Worm (Caenorhabditis elegans) whole organism, L4 larva: ENCODE measurements around the gene C08F11.1.

ENCODE experiments used
- Y5F2A.4 ChIP-seq: fragments of 200-800 bp; sonication (Bioruptor generic); optimal IDR thresholded peaks from 2 replicates; lab custom pipeline; 2018; ENCODE audit warnings: mild to moderate bottlenecking, missing genetic modification characterization, missing compliant biosample characterization
- ZK546.5 ChIP-seq, 2 experiments: sonication (generic microtip); optimal IDR thresholded peaks; 2 replicates each; lab custom pipeline; 2017; ENCODE audit warnings: missing biosample characterization in 2 of 2, missing genetic modification characterization in 2 of 2
- arid-1 ChIP-seq: fragments of 200-800 bp; sonication (Bioruptor generic); conservative IDR thresholded peaks from 2 replicates; pipeline ENCODE4 v1.3.6; 2022; ENCODE audit warnings: missing genetic modification reagents, missing genetic modification characterization, missing compliant biosample characterization
- ceh-44 ChIP-seq: fragments of 200-800 bp; sonication (Bioruptor generic); IDR thresholded peaks from 2 replicates; pipeline ENCODE4 v1.3.6; 2022; ENCODE audit warnings: missing genetic modification reagents, missing genetic modification characterization, missing compliant biosample characterization
- ceh-82 ChIP-seq: sonication (generic microtip); optimal IDR thresholded peaks from 2 replicates; lab custom pipeline; 2017; ENCODE audit warnings: missing biosample characterization, missing genetic modification characterization
- dmd-9 ChIP-seq: fragments of 200-800 bp; sonication (Bioruptor generic); IDR thresholded peaks from 2 replicates; pipeline ENCODE4 v1.3.6; 2022; ENCODE audit warnings: missing genetic modification reagents, missing genetic modification characterization, missing compliant biosample characterization
- dve-1 ChIP-seq: sonication (generic microtip); optimal IDR thresholded peaks from 2 replicates; lab custom pipeline; 2017; ENCODE audit warnings: antibody characterized with exemption, mild to moderate bottlenecking, missing genetic modification characterization, missing compliant biosample characterization; ENCODE audit not compliant: insufficient read depth
- hmg-1.1 ChIP-seq: fragments of 200-800 bp; sonication (Bioruptor generic); IDR thresholded peaks from 2 replicates; pipeline ENCODE4 v1.3.6; 2022; ENCODE audit warnings: missing genetic modification reagents, missing genetic modification characterization, missing compliant biosample characterization
- jun-1 ChIP-seq: fragments of 150-350 bp; optimal IDR thresholded peaks from 2 replicates; lab custom pipeline; 2014; ENCODE audit warnings: missing biosample characterization, missing genetic modification reagents, missing genetic modification characterization
- lin-15B ChIP-seq: fragments of 150-350 bp; sonication (generic microtip); optimal IDR thresholded peaks from 3 replicates; lab custom pipeline; 2014; ENCODE audit warnings: missing biosample characterization, missing genetic modification characterization
- pha-4 ChIP-seq, 2 experiments: fragments of 150-350 bp in 1 of 2; fragments of 200-800 bp in 1 of 2; sonication (Bioruptor generic) in 1 of 2; IDR thresholded peaks in 1 of 2; optimal IDR thresholded peaks in 1 of 2; 2 replicates each; pipeline versions ENCODE4 v1.3.6 to Lab custom; 2014 to 2022; ENCODE audit warnings: missing genetic modification characterization in 2 of 2, missing genetic modification reagents in 2 of 2, missing biosample characterization in 1 of 2, missing compliant biosample characterization in 1 of 2
- snpc-1.2 ChIP-seq: fragments of 200-800 bp; sonication (Bioruptor generic); IDR thresholded peaks from 2 replicates; pipeline ENCODE4 v1.3.6; 2022; ENCODE audit warnings: missing genetic modification reagents, missing genetic modification characterization, missing compliant biosample characterization
- unc-130 ChIP-seq: sonication (generic microtip); optimal IDR thresholded peaks from 2 replicates; lab custom pipeline; 2016; ENCODE audit warnings: missing genetic modification reagents, missing genetic modification characterization, missing compliant biosample characterization
- unc-62 ChIP-seq, 3 experiments: fragments of 150-350 bp in 1 of 3; sonication (generic microtip); optimal IDR thresholded peaks in 2 of 3; peaks in 1 of 3; 1 replicate in 1 of 3; 2 replicates in 2 of 3; lab custom pipeline; 2014 to 2017; ENCODE audit warnings: missing biosample characterization in 3 of 3, missing genetic modification characterization in 3 of 3, missing genetic modification reagents in 3 of 3, missing genotype in 1 of 3

C08F11.1 gene

DNA sequence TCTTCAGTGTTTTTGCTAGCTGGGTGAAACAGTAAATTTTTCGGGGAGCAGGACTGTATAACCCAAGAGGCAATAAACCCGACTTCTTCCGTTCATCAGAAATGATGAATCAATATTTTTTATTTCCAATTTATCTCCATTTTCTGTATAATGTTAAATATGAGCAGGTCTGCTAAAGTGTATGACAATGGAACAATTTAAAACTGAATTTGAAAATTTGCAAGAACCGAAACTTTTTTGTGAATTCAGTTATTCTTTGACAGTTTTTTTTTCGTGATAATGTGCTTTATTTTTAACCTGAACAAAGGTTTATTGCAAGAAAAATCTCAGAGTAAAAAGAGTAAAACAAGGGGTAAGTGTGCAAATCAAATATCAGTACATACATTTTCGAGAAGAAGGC is 41.4 kb downstream of the C08F11.1 start:
- TF ChIP-seq lin-15B (no peak), dve-1 (tag; lab: Kevin White, UChicago) (no peak), snpc-1.2 (GFP tag; lab: Robert Waterston, UW) (0 out of 2 replicates have a peak, but pooled peaks have one; percentile 47)

DNA sequence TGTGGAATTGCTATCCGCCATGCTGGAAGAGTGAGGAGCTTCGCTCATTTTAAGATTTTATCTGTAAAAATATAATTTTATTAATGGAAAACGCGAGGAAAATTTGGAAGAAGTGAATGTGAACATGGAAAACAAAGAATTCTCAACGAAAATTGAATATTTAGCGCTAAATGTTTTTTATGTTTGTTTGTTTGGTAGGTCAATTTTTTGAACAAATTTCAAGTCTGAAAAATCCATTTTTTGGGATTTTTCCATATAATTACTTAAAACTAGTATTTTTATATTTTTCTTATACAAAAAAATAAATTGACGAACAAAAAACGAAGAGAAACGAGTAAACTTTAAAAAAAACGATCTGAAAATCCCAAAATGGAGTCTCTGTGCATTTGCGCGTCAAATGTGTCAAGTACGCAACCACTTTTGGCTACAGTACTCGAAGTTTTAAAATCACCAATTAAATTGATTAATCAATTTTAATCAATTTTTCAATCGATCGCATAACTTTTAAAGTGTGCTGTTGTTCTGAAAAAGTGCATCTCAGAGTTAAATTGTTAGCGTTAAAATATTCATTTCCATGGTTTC is 43.3 kb downstream of the C08F11.1 start, which contains the start of gene fbxa-215:
TSS of gene fbxa-215 (minus strand) at position 61 of the 582 bp plus-strand sequence.
- TF ChIP-seq snpc-1.2 (GFP tag; lab: Robert Waterston, UW) (peak; percentile 70; the same call in 1 of the 2 replicates), pha-4 (GFP tag; IDR thresholded peaks at IDR 0.05; lab: Robert Waterston, UW) (no peak), pha-4 (tag; optimal IDR thresholded peaks at IDR 0.05; lab: Kevin White, UChicago) (no peak)

ce11 chrIV:13667975-13668374 is 44.3 kb downstream of the C08F11.1 start:
- TF ChIP-seq snpc-1.2 (GFP tag; lab: Robert Waterston, UW) = peak; percentile 77
- TF ChIP-seq arid-1 (GFP tag; lab: Robert Waterston, UW) = 0 out of 2 replicates have a peak, but pooled peaks have one; percentile 45

DNA sequence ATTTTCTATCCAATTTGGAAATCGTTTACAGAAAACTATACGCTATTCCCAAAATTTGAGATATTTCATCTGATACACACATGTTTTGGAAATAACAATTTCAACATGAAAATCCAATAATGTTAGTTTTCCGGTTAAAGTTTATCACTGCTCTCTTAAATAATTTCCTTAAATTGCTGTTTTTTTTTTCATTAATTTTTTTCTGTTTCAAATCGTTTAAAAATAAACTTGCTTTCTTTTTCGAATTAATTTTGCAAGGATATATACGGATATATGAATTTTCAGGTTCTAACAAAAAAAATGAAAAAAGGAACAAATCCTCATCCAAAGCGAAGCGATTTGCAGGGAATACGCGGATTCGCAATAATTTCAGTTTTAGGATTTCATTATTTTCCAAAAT is 49.9 kb downstream of the C08F11.1 start, which contains the start of gene oac-48:
TSS of gene oac-48 (plus strand) at position 301 of the 400 bp plus-strand sequence.
- TF ChIP-seq ceh-82 (tag; lab: Kevin White, UChicago) (no peak), ceh-44 (GFP tag; lab: Robert Waterston, UW) (no peak), unc-130 (GFP tag; lab: Kevin White, UChicago) (no peak), hmg-1.1 (GFP tag; lab: Robert Waterston, UW) (no peak), unc-62 (GFP tag; optimal IDR thresholded peaks at IDR 0.05 in 1 of 2; lab: Kevin White, UChicago) (peak in 1 of 2 experiments; percentile 38), unc-62 (tag; optimal IDR thresholded peaks at IDR 0.05; lab: Kevin White, UChicago) (no peak), dmd-9 (GFP tag; lab: Robert Waterston, UW) (no peak), Y5F2A.4 (no peak), ZK546.5 (tag; optimal IDR thresholded peaks at IDR 0.05; lab: Kevin White, UChicago) (no peak), jun-1 (tag; lab: Kevin White, UChicago) (no peak)
